Worm (Caenorhabditis elegans): Measurements from ENCODE around the gene sdhb-1.

sdhb-1 gene

ce11 chrII:9352669-9353068 is at the start of gene sdhb-1, which contains the start of gene cup-15:
Gene sdhb-1 (minus strand): TSS chrII:9352731.
Gene cup-15 (plus strand): TSS chrII:9353000.
- TF ChIP-seq fkh-8 (tag; optimal IDR thresholded peaks at IDR 0.05) (no peak), elt-2 (tag; optimal IDR thresholded peaks at IDR 0.05) (no peak), lsy-2 (tag; optimal IDR thresholded peaks at IDR 0.05) (peak; percentile 26 to 53), vab-15 (tag; optimal IDR thresholded peaks at IDR 0.05) (no peak), nhr-90 (tag; optimal IDR thresholded peaks at IDR 0.05; ENCODE audit: poor library complexity) (no peak), lin-39 (tag; optimal IDR thresholded peaks at IDR 0.05) (no peak), efl-1 (optimal IDR thresholded peaks at IDR 0.05) (peak; percentile 13 to 14), efl-1 (GFP tag; optimal IDR thresholded peaks at IDR 0.05 in 1 of 2) (no peak), mep-1 (tag; optimal IDR thresholded peaks at IDR 0.05) (no peak), nhr-76 (tag; optimal IDR thresholded peaks at IDR 0.05) (no peak), nhr-77 (tag; optimal IDR thresholded peaks at IDR 0.05) (no peak), ces-1 (GFP tag; optimal IDR thresholded peaks at IDR 0.05) (no peak), dpl-1 (GFP tag; optimal IDR thresholded peaks at IDR 0.05) (peak in 2 of 3 experiments; percentile 0 to 46), lin-35 (GFP tag; optimal IDR thresholded peaks at IDR 0.05) (peak in 1 of 2 experiments; percentile 53), pag-3 (tag; optimal IDR thresholded peaks at IDR 0.05; ENCODE audit: borderline replicate concordance, insufficient read depth) (no peak), isw-1 (GFP tag; IDR thresholded peaks at IDR 0.05) (no peak), fkh-4 (tag; optimal IDR thresholded peaks at IDR 0.05; ENCODE audit: borderline replicate concordance) (no peak), mab-9 (GFP tag; IDR thresholded peaks at IDR 0.05) (no peak), pax-3 (tag; optimal IDR thresholded peaks at IDR 0.05) (no peak), sox-4 (tag; optimal IDR thresholded peaks at IDR 0.05) (no peak), lin-15B (tag; optimal IDR thresholded peaks at IDR 0.05) (no peak), sptf-1 (tag; optimal IDR thresholded peaks at IDR 0.05) (no peak), lir-3 (tag; optimal IDR thresholded peaks at IDR 0.05; ENCODE audit: poor library complexity) (no peak), grh-1 (GFP tag; IDR thresholded peaks at IDR 0.05) (no peak), zag-1 (tag; optimal IDR thresholded peaks at IDR 0.05) (no peak), unc-98 (GFP tag; IDR thresholded peaks at IDR 0.05) (no peak), snu-23 (GFP tag; optimal IDR thresholded peaks at IDR 0.05) (peak; percentile 1), pqm-1 (tag; optimal IDR thresholded peaks at IDR 0.05) (no peak), nhr-11 (tag; optimal IDR thresholded peaks at IDR 0.05) (no peak), mdl-1 (tag; optimal IDR thresholded peaks at IDR 0.05) (no peak), C04F5.9 (tag; optimal IDR thresholded peaks at IDR 0.05) (no peak), unc-62 (GFP tag; optimal IDR thresholded peaks at IDR 0.05) (no peak), tbx-2 (tag; optimal IDR thresholded peaks at IDR 0.05) (no peak), nhr-85 (tag) (no peak), nhr-84 (tag; optimal IDR thresholded peaks at IDR 0.05) (no peak), skn-1 (tag; optimal IDR thresholded peaks at IDR 0.05) (no peak), blmp-1 (tag; optimal IDR thresholded peaks at IDR 0.05) (peak; percentile 27), ceh-8 (GFP tag; optimal IDR thresholded peaks at IDR 0.05) (no peak), hlh-17 (GFP tag; optimal IDR thresholded peaks at IDR 0.05; ENCODE audit: borderline replicate concordance) (no peak), snpc-4 (tag; optimal IDR thresholded peaks at IDR 0.05) (no peak), unc-30 (tag; optimal IDR thresholded peaks at IDR 0.05) (no peak), swsn-7 (tag; optimal IDR thresholded peaks at IDR 0.05) (no peak), nhr-12 (tag; optimal IDR thresholded peaks at IDR 0.05) (no peak), tlp-1 (tag; optimal IDR thresholded peaks at IDR 0.05) (no peak), zip-4 (GFP tag; optimal IDR thresholded peaks at IDR 0.05) (no peak), egl-13 (tag; optimal IDR thresholded peaks at IDR 0.05) (no peak), C34B4.2 (tag; optimal IDR thresholded peaks at IDR 0.05) (no peak), ceh-90 (tag; optimal IDR thresholded peaks at IDR 0.05) (no peak), ztf-11 (tag; optimal IDR thresholded peaks at IDR 0.05) (no peak), nhr-71 (tag; optimal IDR thresholded peaks at IDR 0.05) (peak; percentile 31), hpl-2 (GFP tag; optimal IDR thresholded peaks at IDR 0.05) (no peak), nhr-19 (GFP tag; conservative IDR thresholded peaks at IDR 0.05) (no peak), C16A3.4 (tag; optimal IDR thresholded peaks at IDR 0.05) (no peak), nhr-47 (tag; optimal IDR thresholded peaks at IDR 0.05) (no peak)
